Fruit fly (Drosophila melanogaster): ENCODE data around the gene CG33941.

DNA sequence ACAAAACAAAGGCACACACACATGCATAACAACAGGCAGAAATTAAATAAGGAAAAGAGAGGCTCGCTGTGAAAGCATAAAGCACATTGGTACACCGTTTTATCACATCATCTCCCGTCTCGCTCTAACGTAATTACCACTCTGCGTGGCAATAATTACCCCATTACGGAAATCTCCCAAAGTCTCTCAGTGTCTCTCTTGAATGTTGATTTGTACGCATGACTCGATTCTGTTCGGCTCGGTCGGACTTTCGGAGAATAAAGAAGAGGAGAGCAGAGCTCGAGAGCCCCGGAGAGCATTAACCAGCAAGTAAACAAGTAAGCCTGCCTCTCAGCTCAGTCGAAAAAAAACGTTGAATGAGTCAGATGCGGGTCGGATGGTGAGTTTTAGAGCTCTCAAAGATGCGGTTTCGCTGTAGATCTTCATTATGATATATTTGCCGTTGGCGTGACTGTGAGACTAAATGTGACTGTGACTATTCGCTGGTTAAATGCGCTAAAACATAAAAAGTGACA lies 34.2 kb downstream of the CG33941 start, which contains the start of gene zfh2:
- no peak for TF ChIP-seq rn (GFP tag; IDR thresholded peaks at IDR 0.05)
- TF ChIP-seq EcR (GFP tag; optimal IDR thresholded peaks at IDR 0.05) = peak; percentile 77
- TF ChIP-seq Pif1A (GFP tag; optimal IDR thresholded peaks at IDR 0.05) = peak; percentile 27
- TF ChIP-seq CG32121 (GFP tag; IDR thresholded peaks at IDR 0.05) = peak; percentile 18; the same call in 1 of the 2 replicates
- no peak for TF ChIP-seq CG10348 (GFP tag; IDR thresholded peaks at IDR 0.05)
